Worm (Caenorhabditis elegans): ENCODE results near the gene seip-1.

The seip-1 gene

ce11 chrV:6018944-6019450, 34.0 kb downstream of the seip-1 start, which contains the start of gene picc-1:
TSS of gene picc-1 (plus strand) at chrV:6018994.
- peak; percentile 76 for TF ChIP-seq unc-55 (GFP tag; optimal IDR thresholded peaks at IDR 0.05)
- no peak for TF ChIP-seq nhr-232 (tag; optimal IDR thresholded peaks at IDR 0.05)
- TF ChIP-seq lim-6 (tag; optimal IDR thresholded peaks at IDR 0.05), result no peak
- TF ChIP-seq ceh-34 (tag; optimal IDR thresholded peaks at IDR 0.05), result peak; percentile 9
- TF ChIP-seq pqm-1 (tag; optimal IDR thresholded peaks at IDR 0.05), result no peak
- no peak for TF ChIP-seq ceh-45 (GFP tag; IDR thresholded peaks at IDR 0.05)
- no peak for TF ChIP-seq ceh-22 (tag; optimal IDR thresholded peaks at IDR 0.05)
- no peak for TF ChIP-seq hlh-6 (tag; optimal IDR thresholded peaks at IDR 0.05)

ce11 chrV:6017630-6018029, 35.4 kb downstream of the seip-1 start, which contains the start of the genes rpt-2 and aps-1:
TSS of gene rpt-2 (minus strand) at chrV:6017669.
TSS of gene aps-1 (plus strand) at chrV:6017970.
- no peak for TF ChIP-seq zip-5 (tag; optimal IDR thresholded peaks at IDR 0.05)
- no peak for TF ChIP-seq ets-4 (tag; optimal IDR thresholded peaks at IDR 0.05)
- TF ChIP-seq ceh-30 (tag; optimal IDR thresholded peaks at IDR 0.05), result no peak
- TF ChIP-seq ceh-34 (tag; optimal IDR thresholded peaks at IDR 0.05), result peak; percentile 34
- no peak for TF ChIP-seq ceh-48 (tag; optimal IDR thresholded peaks at IDR 0.05)
- no peak for TF ChIP-seq syd-9 (tag; optimal IDR thresholded peaks at IDR 0.05)
- no peak for TF ChIP-seq pat-9 (tag; optimal IDR thresholded peaks at IDR 0.05)
- TF ChIP-seq K09A11.1 (tag; optimal IDR thresholded peaks at IDR 0.05; ENCODE audit: insufficient read depth), result peak; percentile 34
- TF ChIP-seq C38D4.7 (GFP tag; optimal IDR thresholded peaks at IDR 0.05), result no peak
- TF ChIP-seq lin-11 (tag; optimal IDR thresholded peaks at IDR 0.05), result no peak
- no peak for TF ChIP-seq ref-2 (tag; optimal IDR thresholded peaks at IDR 0.05)
- no peak for TF ChIP-seq rnt-1 (tag; optimal IDR thresholded peaks at IDR 0.05)
- no peak for TF ChIP-seq mec-3 (tag; optimal IDR thresholded peaks at IDR 0.05; ENCODE audit: borderline replicate concordance)
- no peak for TF ChIP-seq fax-1 (tag; optimal IDR thresholded peaks at IDR 0.05)
- no peak for TF ChIP-seq pros-1 (tag; optimal IDR thresholded peaks at IDR 0.05)
- TF ChIP-seq ztf-16 (tag; optimal IDR thresholded peaks at IDR 0.05), result no peak
- TF ChIP-seq ceh-22 (tag; optimal IDR thresholded peaks at IDR 0.05), result no peak
- TF ChIP-seq fkh-6 (tag; optimal IDR thresholded peaks at IDR 0.05), result no peak
- TF ChIP-seq pax-1 (tag; optimal IDR thresholded peaks at IDR 0.05), result peak; percentile 51
- no peak for TF ChIP-seq sox-2 (GFP tag; IDR thresholded peaks at IDR 0.05)
- no peak for TF ChIP-seq ceh-6 (GFP tag; optimal IDR thresholded peaks at IDR 0.05)
- peak; percentile 48 for TF ChIP-seq ceh-31 (tag; optimal IDR thresholded peaks at IDR 0.05)
- TF ChIP-seq ceh-18 (tag; optimal IDR thresholded peaks at IDR 0.05), result no peak
- TF ChIP-seq fkh-10 (GFP tag; optimal IDR thresholded peaks at IDR 0.05), result no peak
- no peak for TF ChIP-seq nhr-11 (tag; optimal IDR thresholded peaks at IDR 0.05)
- no peak for TF ChIP-seq lim-6 (tag; optimal IDR thresholded peaks at IDR 0.05)
- peak; percentile 27 for TF ChIP-seq tbx-2 (tag; optimal IDR thresholded peaks at IDR 0.05)
- no peak for TF ChIP-seq nhr-232 (tag; optimal IDR thresholded peaks at IDR 0.05)
- no peak for TF ChIP-seq ceh-45 (GFP tag; IDR thresholded peaks at IDR 0.05)
- no peak for TF ChIP-seq F13H6.1 (tag; optimal IDR thresholded peaks at IDR 0.05)
- TF ChIP-seq nfya-1 (tag; optimal IDR thresholded peaks at IDR 0.05), result peak; percentile 51
- TF ChIP-seq unc-86 (tag; optimal IDR thresholded peaks at IDR 0.05), result no peak
- no peak for TF ChIP-seq hlh-13 (GFP tag; optimal IDR thresholded peaks at IDR 0.05)
- TF ChIP-seq hlh-8 (tag; optimal IDR thresholded peaks at IDR 0.05), result peak; percentile 32
- TF ChIP-seq elt-4 (tag; optimal IDR thresholded peaks at IDR 0.05), result no peak
- no peak for TF ChIP-seq eyg-1 (tag; optimal IDR thresholded peaks at IDR 0.05)
- TF ChIP-seq elt-2 (tag; optimal IDR thresholded peaks at IDR 0.05), result peak; percentile 38
- TF ChIP-seq T23F11.4 (GFP tag; optimal IDR thresholded peaks at IDR 0.05), result no peak
- no peak for TF ChIP-seq pag-3 (tag; optimal IDR thresholded peaks at IDR 0.05; ENCODE audit: borderline replicate concordance)
- TF ChIP-seq unc-42 (tag; optimal IDR thresholded peaks at IDR 0.05), result peak; percentile 63
- TF ChIP-seq ceh-9 (tag; optimal IDR thresholded peaks at IDR 0.05), result no peak
- no peak for TF ChIP-seq ama-1 (optimal IDR thresholded peaks at IDR 0.05)
- TF ChIP-seq sdc-2 (tag; optimal IDR thresholded peaks at IDR 0.05), result no peak
- peak; percentile 30 for TF ChIP-seq hlh-30 (tag; optimal IDR thresholded peaks at IDR 0.05; ENCODE audit: insufficient read depth)
- no peak for TF ChIP-seq K02D7.2 (tag; optimal IDR thresholded peaks at IDR 0.05)
- no peak for TF ChIP-seq ahr-1 (tag; optimal IDR thresholded peaks at IDR 0.05)
- TF ChIP-seq pha-4 (tag; optimal IDR thresholded peaks at IDR 0.05), result no peak
- TF ChIP-seq pha-2 (tag; optimal IDR thresholded peaks at IDR 0.05), result no peak

Measured in whole organism, late embryonic.